Worm (Caenorhabditis elegans) whole organism, late embryonic: ENCODE measurements around the gene ksr-1.

Experiments used
- C08G9.2 ChIP-seq: sonication (generic microtip); optimal IDR thresholded peaks from 2 replicates; lab custom pipeline; 2016; ENCODE audit warnings: mild to moderate bottlenecking, missing genetic modification characterization, moderate library complexity, missing compliant biosample characterization
- C38D4.7 ChIP-seq: fragments of 200-800 bp; sonication (Bioruptor generic); optimal IDR thresholded peaks from 2 replicates; lab custom pipeline; 2018; ENCODE audit warnings: mild to moderate bottlenecking, missing genetic modification characterization, moderate library complexity, missing compliant biosample characterization
- F13H6.1 ChIP-seq: sonication (generic microtip); optimal IDR thresholded peaks from 2 replicates; lab custom pipeline; 2016; ENCODE audit warnings: missing genetic modification characterization, missing compliant biosample characterization
- K02D7.2 ChIP-seq: sonication (generic microtip); optimal IDR thresholded peaks from 2 replicates; lab custom pipeline; 2017; ENCODE audit warnings: mild to moderate bottlenecking, missing genetic modification characterization, missing compliant biosample characterization
- ahr-1 ChIP-seq: sonication (generic microtip); optimal IDR thresholded peaks from 2 replicates; lab custom pipeline; 2016; ENCODE audit warnings: missing genetic modification characterization, missing compliant biosample characterization
- ama-1 ChIP-seq: fragments of 150-350 bp; optimal IDR thresholded peaks from 2 replicates; lab custom pipeline; 2014
- ceh-18 ChIP-seq: sonication (generic microtip); optimal IDR thresholded peaks from 2 replicates; lab custom pipeline; 2016; ENCODE audit warnings: missing genetic modification characterization, missing compliant biosample characterization
- ceh-2 ChIP-seq: sonication (generic microtip); optimal IDR thresholded peaks from 2 replicates; lab custom pipeline; 2016; ENCODE audit warnings: missing genotype, missing genetic modification characterization, missing compliant biosample characterization
- ceh-22 ChIP-seq: sonication (generic microtip); optimal IDR thresholded peaks from 2 replicates; lab custom pipeline; 2017; ENCODE audit warnings: missing biosample characterization, missing genetic modification characterization
- ceh-30 ChIP-seq: fragments of 150-350 bp; optimal IDR thresholded peaks from 2 replicates; lab custom pipeline; 2014; ENCODE audit warnings: missing biosample characterization, missing genetic modification characterization
- ceh-31 ChIP-seq: sonication (generic microtip); optimal IDR thresholded peaks from 2 replicates; lab custom pipeline; 2016; ENCODE audit warnings: missing genetic modification characterization, missing compliant biosample characterization
- ceh-34 ChIP-seq: sonication (generic microtip); optimal IDR thresholded peaks from 2 replicates; lab custom pipeline; 2016; ENCODE audit warnings: mild to moderate bottlenecking, missing genetic modification characterization, missing compliant biosample characterization
- ceh-48 ChIP-seq: sonication (generic microtip); optimal IDR thresholded peaks from 2 replicates; lab custom pipeline; 2016; ENCODE audit warnings: missing genetic modification characterization, inconsistent platforms, missing compliant biosample characterization
- che-1 ChIP-seq: sonication (generic microtip); optimal IDR thresholded peaks from 2 replicates; lab custom pipeline; 2016; ENCODE audit warnings: mild to moderate bottlenecking, missing genetic modification characterization, missing compliant biosample characterization
- dmd-4 ChIP-seq: sonication (generic microtip); optimal IDR thresholded peaks from 2 replicates; lab custom pipeline; 2016; ENCODE audit warnings: borderline replicate concordance, missing genetic modification characterization, missing compliant biosample characterization
- dve-1 ChIP-seq: sonication (generic microtip); optimal IDR thresholded peaks from 2 replicates; lab custom pipeline; 2017; ENCODE audit warnings: antibody characterized with exemption, mild to moderate bottlenecking, missing genetic modification characterization, missing compliant biosample characterization
- ets-4 ChIP-seq: sonication (generic microtip); optimal IDR thresholded peaks from 2 replicates; lab custom pipeline; 2016; ENCODE audit warnings: missing genetic modification characterization, missing compliant biosample characterization
- fax-1 ChIP-seq: sonication (generic microtip); optimal IDR thresholded peaks from 2 replicates; lab custom pipeline; 2016; ENCODE audit warnings: missing genotype, missing genetic modification characterization, missing compliant biosample characterization
- fkh-10 ChIP-seq: fragments of 150-350 bp; optimal IDR thresholded peaks from 2 replicates; lab custom pipeline; 2014; ENCODE audit warnings: missing biosample characterization, missing genetic modification reagents, missing genetic modification characterization
- fkh-6 ChIP-seq: sonication (generic microtip); optimal IDR thresholded peaks from 2 replicates; lab custom pipeline; 2016; ENCODE audit warnings: missing genetic modification characterization, missing compliant biosample characterization
- gmeb-2 ChIP-seq: sonication (generic microtip); optimal IDR thresholded peaks from 2 replicates; lab custom pipeline; 2016; ENCODE audit warnings: missing genetic modification characterization, inconsistent platforms, missing compliant biosample characterization
- hlh-13 ChIP-seq: fragments of 200-800 bp; sonication (Bioruptor generic); optimal IDR thresholded peaks from 2 replicates; lab custom pipeline; 2018; ENCODE audit warnings: mild to moderate bottlenecking, missing genetic modification characterization, missing compliant biosample characterization
- hlh-30 ChIP-seq: sonication (generic microtip); optimal IDR thresholded peaks from 2 replicates; lab custom pipeline; 2017; ENCODE audit warnings: antibody characterized with exemption, missing genetic modification characterization, missing compliant biosample characterization; ENCODE audit not compliant: insufficient read depth
- hlh-6 ChIP-seq: sonication (generic microtip); optimal IDR thresholded peaks from 2 replicates; lab custom pipeline; 2016; ENCODE audit warnings: missing genotype, missing genetic modification characterization, missing compliant biosample characterization
- hlh-8 ChIP-seq: sonication (generic microtip); optimal IDR thresholded peaks from 2 replicates; lab custom pipeline; 2016; ENCODE audit warnings: missing genotype, missing genetic modification characterization, missing compliant biosample characterization
- lim-6 ChIP-seq: sonication (generic microtip); optimal IDR thresholded peaks from 2 replicates; lab custom pipeline; 2016; ENCODE audit warnings: missing genetic modification characterization, missing compliant biosample characterization
- mec-3 ChIP-seq: sonication (generic microtip); optimal IDR thresholded peaks from 2 replicates; lab custom pipeline; 2016; ENCODE audit warnings: borderline replicate concordance, missing genetic modification characterization, missing compliant biosample characterization
- nfya-1 ChIP-seq: sonication (generic microtip); optimal IDR thresholded peaks from 2 replicates; lab custom pipeline; 2017; ENCODE audit warnings: missing genetic modification characterization, mild to moderate bottlenecking, missing compliant biosample characterization, antibody characterized with exemption, moderate library complexity
- nhr-11 ChIP-seq: fragments of 150-350 bp; optimal IDR thresholded peaks from 2 replicates; lab custom pipeline; 2014; ENCODE audit warnings: missing biosample characterization, missing genetic modification characterization
- nhr-232 ChIP-seq: sonication (generic microtip); optimal IDR thresholded peaks from 2 replicates; lab custom pipeline; 2016; ENCODE audit warnings: missing genetic modification characterization, missing compliant biosample characterization
- npax-4 ChIP-seq: sonication (generic microtip); optimal IDR thresholded peaks from 2 replicates; lab custom pipeline; 2016; ENCODE audit warnings: missing genetic modification characterization, missing compliant biosample characterization
- pag-3 ChIP-seq: sonication (generic microtip); optimal IDR thresholded peaks from 2 replicates; lab custom pipeline; 2016; ENCODE audit warnings: missing compliant biosample characterization, missing genetic modification characterization, borderline replicate concordance
- pax-1 ChIP-seq: fragments of 150-350 bp; optimal IDR thresholded peaks from 2 replicates; lab custom pipeline; 2014; ENCODE audit warnings: missing biosample characterization, missing genetic modification characterization
- pha-2 ChIP-seq: sonication (generic microtip); optimal IDR thresholded peaks from 2 replicates; lab custom pipeline; 2017; ENCODE audit warnings: mild to moderate bottlenecking, missing genetic modification characterization, missing compliant biosample characterization
- pros-1 ChIP-seq: fragments of 150-350 bp; optimal IDR thresholded peaks from 2 replicates; lab custom pipeline; 2014; ENCODE audit warnings: missing biosample characterization, missing genetic modification reagents, missing genetic modification characterization
- rnt-1 ChIP-seq: sonication (generic microtip); optimal IDR thresholded peaks from 2 replicates; lab custom pipeline; 2016; ENCODE audit warnings: missing genetic modification characterization, missing compliant biosample characterization
- sdc-2 ChIP-seq: sonication (generic microtip); optimal IDR thresholded peaks from 2 replicates; lab custom pipeline; 2016; ENCODE audit warnings: missing genotype, missing genetic modification characterization, missing compliant biosample characterization
- sox-4 ChIP-seq: sonication (generic microtip); optimal IDR thresholded peaks from 2 replicates; lab custom pipeline; 2017; ENCODE audit warnings: mild to moderate bottlenecking, missing genetic modification characterization, inconsistent platforms, missing compliant biosample characterization
- tbx-2 ChIP-seq: sonication (generic microtip); optimal IDR thresholded peaks from 2 replicates; lab custom pipeline; 2016; ENCODE audit warnings: missing genetic modification characterization, missing compliant biosample characterization
- tbx-7 ChIP-seq: sonication (generic microtip); optimal IDR thresholded peaks from 2 replicates; lab custom pipeline; 2016; ENCODE audit warnings: missing genotype, missing genetic modification characterization, missing compliant biosample characterization
- unc-3 ChIP-seq, 2 experiments: fragments of 200-800 bp in 1 of 2; sonication (Bioruptor generic) in 1 of 2; sonication (generic microtip) in 1 of 2; conservative IDR thresholded peaks in 1 of 2; optimal IDR thresholded peaks in 1 of 2; 2 replicates each; pipeline versions ENCODE4 v1.3.6 to Lab custom; 2016 to 2022; ENCODE audit warnings: missing compliant biosample characterization in 2 of 2, missing genetic modification characterization in 2 of 2, missing genetic modification reagents in 1 of 2
- unc-42 ChIP-seq: sonication (generic microtip); optimal IDR thresholded peaks from 2 replicates; lab custom pipeline; 2016; ENCODE audit warnings: missing genotype, missing genetic modification characterization, missing compliant biosample characterization
- unc-55 ChIP-seq: sonication (generic microtip); optimal IDR thresholded peaks from 2 replicates; lab custom pipeline; 2017; ENCODE audit warnings: missing biosample characterization, missing genetic modification reagents, missing genetic modification characterization
- unc-86 ChIP-seq: sonication (generic microtip); optimal IDR thresholded peaks from 2 replicates; lab custom pipeline; 2016; ENCODE audit warnings: missing genetic modification characterization, missing compliant biosample characterization
- zip-5 ChIP-seq: sonication (generic microtip); optimal IDR thresholded peaks from 2 replicates; lab custom pipeline; 2016; ENCODE audit warnings: missing genetic modification characterization, missing compliant biosample characterization
- ztf-16 ChIP-seq: sonication (generic microtip); optimal IDR thresholded peaks from 2 replicates; lab custom pipeline; 2017; ENCODE audit warnings: missing genetic modification characterization, missing compliant biosample characterization

Gene ksr-1

DNA sequence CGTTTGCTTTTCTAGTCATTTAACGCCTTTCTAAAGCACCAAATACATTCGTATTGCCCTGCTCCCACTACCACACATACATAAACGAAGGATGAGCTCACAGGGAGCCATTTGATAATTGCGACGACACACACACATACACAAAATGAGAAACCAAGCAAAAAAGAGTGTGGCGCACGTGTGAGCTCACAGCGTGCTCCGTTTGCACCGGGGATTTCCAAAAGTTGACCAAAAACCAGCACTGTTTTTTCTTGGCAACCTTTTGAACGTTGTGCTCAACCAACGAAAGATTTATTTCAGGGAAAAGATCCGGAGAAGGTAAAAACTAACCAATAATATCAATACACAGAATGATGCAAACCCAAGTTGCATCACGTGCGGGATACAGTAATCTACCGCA, at the start of gene ksr-1:
ksr-1 (plus strand) TSS at position 301 of the 400 bp plus-strand sequence.
- TF ChIP-seq ets-4 (no peak), fax-1 (tag; lab: Kevin White, UChicago) (no peak), hlh-30 (tag; lab: Kevin White, UChicago) (no peak), lim-6 (no peak), ztf-16 (tag; lab: Kevin White, UChicago) (no peak)

DNA sequence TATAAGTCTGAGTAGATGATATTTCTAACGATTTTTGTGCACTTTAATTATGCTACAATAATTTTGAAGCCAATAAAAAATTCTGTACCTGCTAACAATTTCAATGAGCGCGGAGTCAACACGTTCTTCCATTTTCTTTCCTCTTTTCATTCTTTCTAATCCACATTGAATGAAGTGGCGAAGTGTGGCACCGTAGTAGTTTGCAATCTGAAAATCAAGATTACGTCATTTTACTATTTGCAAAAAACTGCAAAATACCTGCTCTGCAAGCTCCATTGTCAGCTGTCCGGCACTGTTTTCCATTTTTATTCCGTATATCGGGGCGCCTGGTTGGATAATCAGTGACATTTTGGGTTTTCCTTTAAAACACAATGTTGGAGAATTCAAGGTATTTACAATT, 45.7 kb upstream of the ksr-1 start:
- TF ChIP-seq nhr-232 (no peak), ceh-2 (no peak), zip-5 (tag; lab: Kevin White, UChicago) (no peak), hlh-13 (GFP tag; lab: Kevin White, UChicago) (no peak), ceh-48 (tag; lab: Kevin White, UChicago) (no peak), unc-3 (GFP tag; conservative IDR thresholded peaks at IDR 0.05; lab: Robert Waterston, UW) (no peak), unc-3 (tag; optimal IDR thresholded peaks at IDR 0.05; lab: Kevin White, UChicago) (no peak), ahr-1 (tag; lab: Kevin White, UChicago) (no peak), pros-1 (tag; lab: Kevin White, UChicago) (no peak), npax-4 (tag; lab: Kevin White, UChicago) (no peak), tbx-7 (tag; lab: Kevin White, UChicago) (no peak), unc-42 (tag; lab: Kevin White, UChicago) (no peak), nhr-11 (tag; lab: Kevin White, UChicago) (no peak), mec-3 (tag; lab: Kevin White, UChicago) (no peak), hlh-6 (tag; lab: Kevin White, UChicago) (no peak), tbx-2 (tag; lab: Kevin White, UChicago) (no peak)

DNA sequence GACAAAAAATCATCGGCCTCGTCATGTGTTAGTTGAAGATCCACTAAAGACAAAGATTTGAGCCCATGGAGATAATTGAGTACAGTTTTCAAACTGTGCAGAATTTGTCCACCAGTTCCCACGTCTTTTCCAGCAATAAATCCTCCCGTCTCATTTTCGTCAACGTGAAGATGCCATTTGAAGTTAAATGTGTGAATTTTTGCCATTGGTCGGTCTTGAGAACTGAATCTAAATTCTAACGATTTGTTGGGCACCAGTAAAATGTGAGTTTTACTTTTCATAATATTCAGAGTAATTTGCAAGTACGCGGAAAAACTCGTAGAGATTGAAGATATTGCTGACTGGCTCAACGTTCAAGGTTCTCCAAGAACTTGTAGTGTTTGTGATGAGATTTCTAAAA, 44.4 kb upstream of the ksr-1 start:
- TF ChIP-seq ets-4 (no peak), pha-2 (tag; lab: Kevin White, UChicago) (no peak), rnt-1 (tag; lab: Kevin White, UChicago) (no peak), hlh-8 (tag; lab: Kevin White, UChicago) (no peak), ceh-34 (tag; lab: Kevin White, UChicago) (no peak), hlh-13 (GFP tag; lab: Kevin White, UChicago) (no peak), sox-4 (tag; lab: Kevin White, UChicago) (no peak), che-1 (tag; lab: Kevin White, UChicago) (no peak), fkh-6 (tag; lab: Kevin White, UChicago) (no peak), gmeb-2 (tag; lab: Kevin White, UChicago) (no peak), lim-6 (no peak)
- TF ChIP-seq, all 69 proteins: peak for 0

DNA sequence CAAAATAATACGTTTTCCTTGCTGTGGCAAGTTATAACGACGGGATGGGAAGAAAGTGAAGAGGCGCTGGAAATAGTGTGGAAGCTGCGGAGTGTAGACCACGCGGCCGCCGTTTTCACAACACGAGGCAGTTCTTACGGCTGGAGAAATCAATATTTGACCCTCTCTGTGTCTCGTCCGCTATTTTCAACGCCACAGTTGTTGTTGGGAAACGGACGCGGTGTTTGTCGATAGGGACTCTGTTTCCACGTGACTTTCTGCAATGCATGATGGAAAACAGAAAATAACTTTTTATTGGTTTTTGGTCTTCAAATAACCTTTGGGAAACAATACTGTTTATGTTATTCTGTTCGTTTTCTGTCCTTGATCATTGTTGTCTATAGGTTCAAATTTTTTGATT, 43.1 kb upstream of the ksr-1 start, which contains the start of gene K02A6.3:
K02A6.3 (minus strand) TSS at position 74 of the 400 bp plus-strand sequence.
- TF ChIP-seq unc-42 (tag; lab: Kevin White, UChicago) (peak; percentile 60), npax-4 (tag; lab: Kevin White, UChicago) (no peak), hlh-6 (tag; lab: Kevin White, UChicago) (no peak), fkh-10 (GFP tag; lab: Kevin White, UChicago) (no peak), fkh-6 (tag; lab: Kevin White, UChicago) (no peak), pros-1 (tag; lab: Kevin White, UChicago) (no peak), unc-86 (tag; lab: Kevin White, UChicago) (no peak), hlh-30 (tag; lab: Kevin White, UChicago) (peak; percentile 94), ceh-48 (tag; lab: Kevin White, UChicago) (peak; percentile 82), fax-1 (tag; lab: Kevin White, UChicago) (no peak), unc-3 (GFP tag; conservative IDR thresholded peaks at IDR 0.05; lab: Robert Waterston, UW) (no peak), unc-3 (tag; optimal IDR thresholded peaks at IDR 0.05; lab: Kevin White, UChicago) (no peak), ceh-31 (tag; lab: Kevin White, UChicago) (peak; percentile 36), C38D4.7 (GFP tag; lab: Kevin White, UChicago) (no peak), unc-55 (GFP tag; lab: Kevin White, UChicago) (peak; percentile 72), ceh-2 (no peak), ceh-30 (peak; percentile 10), pag-3 (tag; lab: Kevin White, UChicago) (no peak), dmd-4 (tag; lab: Kevin White, UChicago) (no peak), F13H6.1 (tag; lab: Kevin White, UChicago) (peak; percentile 43), sdc-2 (tag; lab: Kevin White, UChicago) (peak; percentile 9), C08G9.2 (no peak), pax-1 (tag; lab: Kevin White, UChicago) (no peak), nhr-232 (no peak), nfya-1 (tag; lab: Kevin White, UChicago) (peak; percentile 65), tbx-2 (tag; lab: Kevin White, UChicago) (peak; percentile 49), ceh-18 (tag; lab: Kevin White, UChicago) (peak; percentile 86), ama-1 (lab: Kevin White, UChicago) (no peak), dve-1 (tag; lab: Kevin White, UChicago) (peak; percentile 50), K02D7.2 (tag; lab: Kevin White, UChicago) (no peak), ceh-22 (tag; lab: Kevin White, UChicago) (no peak)
